Fruit fly (Drosophila melanogaster): ENCODE data around the gene chm.
A peak's percentile ranks its signal among the peaks of the same experiment; 100 is the strongest.

The chm gene

DNA sequence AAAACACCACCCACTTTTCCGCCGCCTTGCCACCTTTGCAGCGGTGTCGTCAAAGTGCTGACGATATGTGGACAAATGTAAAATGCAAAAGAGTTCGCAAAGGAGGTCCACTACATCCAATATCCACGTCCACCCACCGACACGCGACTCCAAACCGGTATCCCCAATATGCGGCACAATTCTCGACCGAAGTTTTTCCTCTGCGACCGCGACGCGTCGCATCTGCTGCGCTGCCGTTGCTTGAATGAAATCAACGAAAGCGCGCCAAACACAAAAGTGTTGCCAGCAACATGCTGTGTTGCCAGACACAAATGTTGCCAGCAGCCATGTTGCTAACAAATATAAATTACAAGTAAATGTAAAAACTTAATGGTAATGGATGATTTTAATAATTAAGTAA is 13.7 kb upstream of the chm start, which contains the start of gene CG5160:
Gene CG5160 (minus strand): TSS at position 223 of the 400 bp plus-strand sequence.
- peak; percentile 2 for TF ChIP-seq CG18599 (GFP tag; optimal IDR thresholded peaks at IDR 0.05)
- TF ChIP-seq CG10654 (GFP tag; optimal IDR thresholded peaks at IDR 0.05) = no peak
- TF ChIP-seq CG31441 (GFP tag; IDR thresholded peaks at IDR 0.05) = no peak
- no peak for TF ChIP-seq CG6689 (GFP tag; IDR thresholded peaks at IDR 0.05)
- TF ChIP-seq CG5245 (GFP tag; optimal IDR thresholded peaks at IDR 0.05) = no peak
- TF ChIP-seq dati (GFP tag; IDR thresholded peaks at IDR 0.05) = no peak
- no peak for TF ChIP-seq jing (GFP tag; optimal IDR thresholded peaks at IDR 0.05)
- no peak for TF ChIP-seq Kr (GFP tag; optimal IDR thresholded peaks at IDR 0.05)
- no peak for TF ChIP-seq her (GFP tag; optimal IDR thresholded peaks at IDR 0.05)
- no peak for TF ChIP-seq CG12236 (GFP tag; optimal IDR thresholded peaks at IDR 0.05)
- no peak for TF ChIP-seq Awh (GFP tag; IDR thresholded peaks at IDR 0.05)
- TF ChIP-seq E2f2 (GFP tag; IDR thresholded peaks at IDR 0.05) = peak; percentile 28; the same call in 1 of the 2 replicates
- no peak for TF ChIP-seq CG18476 (GFP tag; optimal IDR thresholded peaks at IDR 0.05)
- TF ChIP-seq chn (GFP tag; optimal IDR thresholded peaks at IDR 0.05) = no peak
- TF ChIP-seq nau (GFP tag; optimal IDR thresholded peaks at IDR 0.05) = no peak
- no peak for TF ChIP-seq sug (tag; optimal IDR thresholded peaks at IDR 0.05)
- no peak for TF ChIP-seq Dip3 (GFP tag; optimal IDR thresholded peaks at IDR 0.05)
- 0 out of 2 replicates have a peak, but pooled peaks have one; percentile 4 for TF ChIP-seq Ada2b (GFP tag; IDR thresholded peaks at IDR 0.05)
- TF ChIP-seq CG2199 (GFP tag; IDR thresholded peaks at IDR 0.05) = peak; percentile 78; the same call in 2 of the 3 replicates
- TF ChIP-seq E2f1 (GFP tag; IDR thresholded peaks at IDR 0.05) = 0 out of 2 replicates have a peak, but pooled peaks have one; percentile 7
- peak; percentile 72 for TF ChIP-seq Med (GFP tag)
- TF ChIP-seq CG7786 (GFP tag; optimal IDR thresholded peaks at IDR 0.05) = no peak
- peak; percentile 99 for TF ChIP-seq CG11504 (tag; optimal IDR thresholded peaks at IDR 0.05)
- no peak for TF ChIP-seq sqz (GFP tag; optimal IDR thresholded peaks at IDR 0.05)
- peak; percentile 26 for TF ChIP-seq Dp (GFP tag; optimal IDR thresholded peaks at IDR 0.05)
- no peak for TF ChIP-seq CG7271 (tag; optimal IDR thresholded peaks at IDR 0.05)
- TF ChIP-seq bcd (GFP tag; optimal IDR thresholded peaks at IDR 0.05) = no peak
- TF ChIP-seq CG3995 (GFP tag; optimal IDR thresholded peaks at IDR 0.05) = no peak
- TF ChIP-seq Adf1 (GFP tag; IDR thresholded peaks at IDR 0.05) = peak; percentile 76
- TF ChIP-seq bbx (GFP tag; IDR thresholded peaks at IDR 0.05; ENCODE audit: partially characterized antibody) = 0 out of 2 replicates have a peak, but pooled peaks have one; percentile 25
- no peak for TF ChIP-seq pho (GFP tag; optimal IDR thresholded peaks at IDR 0.05)
- no peak for TF ChIP-seq Optix (GFP tag; IDR thresholded peaks at IDR 0.05)

DNA sequence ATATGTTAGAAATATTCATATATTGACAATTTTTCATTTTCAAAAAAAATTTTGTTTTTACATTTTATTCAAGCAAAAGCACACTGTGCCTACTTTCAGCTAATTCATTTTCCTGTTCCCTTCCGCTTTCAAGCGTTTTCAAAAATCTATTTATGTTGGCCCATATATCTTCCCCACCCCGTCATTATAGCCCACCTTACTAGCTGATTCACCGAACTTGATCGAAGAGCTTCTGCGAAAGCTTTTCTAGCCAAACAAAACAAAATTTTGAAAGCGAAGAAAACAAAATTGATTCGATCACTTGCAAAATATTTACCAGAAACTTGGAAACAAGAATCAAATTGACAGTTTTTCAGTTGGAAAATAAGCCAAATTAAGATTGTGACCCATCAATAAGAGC is 11.2 kb upstream of the chm start, which contains the start of gene CG5171:
Gene CG5171 (plus strand): TSS at position 311 of the 400 bp plus-strand sequence.
- TF ChIP-seq CG12769 (tag; optimal IDR thresholded peaks at IDR 0.05) = peak; percentile 97
- TF ChIP-seq row (GFP tag; IDR thresholded peaks at IDR 0.05) = 0 out of 3 replicates have a peak, but pooled peaks have one; percentile 24
- no peak for TF ChIP-seq CG11085 (GFP tag; IDR thresholded peaks at IDR 0.05)
- 0 out of 2 replicates have a peak, but pooled peaks have one; percentile 6 for TF ChIP-seq CG9932 (GFP tag; IDR thresholded peaks at IDR 0.05)

DNA sequence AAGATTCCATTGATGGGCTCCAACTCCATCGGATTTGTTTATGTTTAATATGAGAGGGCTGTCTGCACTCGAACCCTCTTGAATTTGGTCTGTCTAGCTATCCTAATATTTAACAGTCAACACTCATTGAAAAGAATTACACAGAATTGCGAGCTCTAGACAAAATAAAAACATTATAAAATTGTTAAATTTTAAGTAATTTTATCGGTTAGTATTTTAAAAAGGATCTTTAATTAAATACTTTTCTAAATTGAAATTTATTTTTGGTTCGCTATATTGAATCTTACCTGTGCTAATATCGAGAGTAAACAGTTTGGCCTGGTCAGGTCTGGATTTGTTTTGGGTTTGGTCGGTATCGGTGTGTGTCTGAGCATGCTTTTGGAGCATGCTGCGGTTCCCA is 10.6 kb upstream of the chm start:
- TF ChIP-seq odd (GFP tag; optimal IDR thresholded peaks at IDR 0.05) (peak; percentile 52), nom (GFP tag; optimal IDR thresholded peaks at IDR 0.05) (no peak), HLH3B (GFP tag; IDR thresholded peaks at IDR 0.05) (peak; percentile 80), chif (GFP tag; optimal IDR thresholded peaks at IDR 0.05) (peak; percentile 40 to 42), CG7556 (GFP tag; optimal IDR thresholded peaks at IDR 0.05) (peak; percentile 63), Awh (GFP tag; IDR thresholded peaks at IDR 0.05) (peak; percentile 65), CG12219 (GFP tag; optimal IDR thresholded peaks at IDR 0.05) (no peak), caup (GFP tag; optimal IDR thresholded peaks at IDR 0.05; ENCODE audit: severe bottlenecking) (peak; percentile 58), pzg (GFP tag; optimal IDR thresholded peaks at IDR 0.05) (no peak), CG15601 (tag; optimal IDR thresholded peaks at IDR 0.05) (peak; percentile 51), CG14965 (GFP tag; optimal IDR thresholded peaks at IDR 0.05; ENCODE audit: borderline replicate concordance) (no peak), al (GFP tag; IDR thresholded peaks at IDR 0.05) (peak; percentile 47; the same call in 1 of the 2 replicates), peb (GFP tag; IDR thresholded peaks at IDR 0.05) (peak; percentile 75; the same call in 1 of the 2 replicates), CG33213 (GFP tag; optimal IDR thresholded peaks at IDR 0.05) (no peak), CG11398 (GFP tag; optimal IDR thresholded peaks at IDR 0.05) (no peak)

All from whole organism, embryonic.